Fruit fly (Drosophila melanogaster): ENCODE results near the gene CG15892.

Gene CG15892

dm6 chrX:6267187-6267711, 26.9 kb downstream of the CG15892 start, which contains the start of gene schlank (continued):
- TF ChIP-seq CG33557 (GFP tag; optimal IDR thresholded peaks at IDR 0.05): no peak
- no peak for TF ChIP-seq D19B (GFP tag; optimal IDR thresholded peaks at IDR 0.05)
- TF ChIP-seq CG2889 (GFP tag; IDR thresholded peaks at IDR 0.05): 0 out of 3 replicates have a peak, but pooled peaks have one; percentile 13
- no peak for TF ChIP-seq CG7271 (tag; optimal IDR thresholded peaks at IDR 0.05)
- TF ChIP-seq chn (GFP tag; optimal IDR thresholded peaks at IDR 0.05): peak; percentile 62
- peak; percentile 22; the same call in 1 of the 2 replicates for TF ChIP-seq CG11085 (GFP tag; IDR thresholded peaks at IDR 0.05)
- no peak for TF ChIP-seq CG15269 (tag; optimal IDR thresholded peaks at IDR 0.05)
- TF ChIP-seq crc (GFP tag; optimal IDR thresholded peaks at IDR 0.05): no peak
- TF ChIP-seq Neu2 (GFP tag; optimal IDR thresholded peaks at IDR 0.05; ENCODE audit: borderline replicate concordance): no peak
- peak; percentile 25 for TF ChIP-seq CG8924 (tag; optimal IDR thresholded peaks at IDR 0.05)
- peak; percentile 45 for TF ChIP-seq CG1603 (tag; optimal IDR thresholded peaks at IDR 0.05)
- TF ChIP-seq CG14965 (GFP tag; optimal IDR thresholded peaks at IDR 0.05; ENCODE audit: borderline replicate concordance): no peak
- no peak for TF ChIP-seq run (tag; optimal IDR thresholded peaks at IDR 0.05)
- TF ChIP-seq inv (GFP tag; IDR thresholded peaks at IDR 0.05; ENCODE audit: partially characterized antibody): no peak
- TF ChIP-seq CG10321 (GFP tag; IDR thresholded peaks at IDR 0.05): no peak
- TF ChIP-seq Dad (GFP tag; optimal IDR thresholded peaks at IDR 0.05): peak; percentile 25
- TF ChIP-seq CG4820 (GFP tag; optimal IDR thresholded peaks at IDR 0.05): no peak
- TF ChIP-seq h (optimal IDR thresholded peaks at IDR 0.05): no peak
- peak; percentile 55 for TF ChIP-seq CG8944 (GFP tag; optimal IDR thresholded peaks at IDR 0.05)
- peak; percentile 52 for TF ChIP-seq Oli (tag; optimal IDR thresholded peaks at IDR 0.05)
- peak; percentile 20 for TF ChIP-seq CG6765 (GFP tag; optimal IDR thresholded peaks at IDR 0.05)
- peak; percentile 39; the same call in 1 of the 2 replicates for TF ChIP-seq E2f2 (GFP tag; IDR thresholded peaks at IDR 0.05)
- peak; percentile 71 for TF ChIP-seq CG17361 (GFP tag; IDR thresholded peaks at IDR 0.05)
- peak; percentile 37 for TF ChIP-seq CG33213 (GFP tag; optimal IDR thresholded peaks at IDR 0.05)
- no peak for TF ChIP-seq corto (GFP tag; optimal IDR thresholded peaks at IDR 0.05)
- TF ChIP-seq zen2 (GFP tag; IDR thresholded peaks at IDR 0.05; ENCODE audit: partially characterized antibody): no peak
- TF ChIP-seq jigr1 (GFP tag; IDR thresholded peaks at IDR 0.05): 0 out of 3 replicates have a peak, but pooled peaks have one; percentile 46
- TF ChIP-seq CrebB (tag; optimal IDR thresholded peaks at IDR 0.05): no peak
- no peak for TF ChIP-seq CG7987 (GFP tag; optimal IDR thresholded peaks at IDR 0.05)
- peak; percentile 26 for TF ChIP-seq CG9876 (GFP tag; optimal IDR thresholded peaks at IDR 0.05)
- TF ChIP-seq psq (GFP tag; optimal IDR thresholded peaks at IDR 0.05): no peak
- no peak for TF ChIP-seq sr (GFP tag; IDR thresholded peaks at IDR 0.05)
- no peak for TF ChIP-seq CG42726 (GFP tag; IDR thresholded peaks at IDR 0.05; ENCODE audit: partially characterized antibody)
- TF ChIP-seq Deaf1 (tag; optimal IDR thresholded peaks at IDR 0.05): no peak
- no peak for TF ChIP-seq gro (GFP tag; optimal IDR thresholded peaks at IDR 0.05)
- TF ChIP-seq Xbp1 (GFP tag; optimal IDR thresholded peaks at IDR 0.05): peak; percentile 64
- TF ChIP-seq CG12659 (GFP tag; optimal IDR thresholded peaks at IDR 0.05): peak; percentile 45
- TF ChIP-seq CG6654 (GFP tag; optimal IDR thresholded peaks at IDR 0.05): no peak
- no peak for TF ChIP-seq en (GFP tag; optimal IDR thresholded peaks at IDR 0.05)
- peak; percentile 94 for TF ChIP-seq gfzf (GFP tag; optimal IDR thresholded peaks at IDR 0.05)
- TF ChIP-seq usp (GFP tag; optimal IDR thresholded peaks at IDR 0.05): no peak
- no peak for TF ChIP-seq dan (GFP tag; IDR thresholded peaks at IDR 0.05)
- TF ChIP-seq Dref (GFP tag; IDR thresholded peaks at IDR 0.05): peak; percentile 24; the same call in 1 of the 2 replicates
- TF ChIP-seq Sin3A (optimal IDR thresholded peaks at IDR 0.05): peak; percentile 37
- no peak for TF ChIP-seq da (GFP tag; optimal IDR thresholded peaks at IDR 0.05)
- peak; percentile 43; the same call in 1 of the 2 replicates for TF ChIP-seq CG1024 (GFP tag; IDR thresholded peaks at IDR 0.05)
- TF ChIP-seq CG14014 (GFP tag; IDR thresholded peaks at IDR 0.05): peak; percentile 74
- TF ChIP-seq kay (GFP tag; optimal IDR thresholded peaks at IDR 0.05): no peak
- no peak for TF ChIP-seq fd64A (GFP tag; optimal IDR thresholded peaks at IDR 0.05)
- peak; percentile 36 for TF ChIP-seq sug (tag; optimal IDR thresholded peaks at IDR 0.05)
- peak; percentile 46 for TF ChIP-seq ERR (GFP tag; optimal IDR thresholded peaks at IDR 0.05)
- TF ChIP-seq ken (GFP tag; IDR thresholded peaks at IDR 0.05): peak; percentile 66
